Worm (Caenorhabditis elegans): ENCODE results near the gene flp-23.
A peak's percentile ranks its signal among the peaks of the same experiment; 100 is the strongest.

The flp-23 gene

ce11 chrIII:8646021-8646420 is 4.5 kb upstream of the flp-23 start:
- TF ChIP-seq flh-1 (GFP tag; optimal IDR thresholded peaks at IDR 0.05) (no peak), snpc-4 (tag; optimal IDR thresholded peaks at IDR 0.05) (no peak), nhr-76 (tag; optimal IDR thresholded peaks at IDR 0.05) (no peak), sem-2 (GFP tag; optimal IDR thresholded peaks at IDR 0.05) (no peak), unc-62 (GFP tag; optimal IDR thresholded peaks at IDR 0.05) (no peak)

ce11 chrIII:8648589-8648988 is 2.0 kb upstream of the flp-23 start, which contains the start of gene F22B7.3:
Gene F22B7.3 (plus strand): TSS chrIII:8648889.
- no peak for TF ChIP-seq unc-120 (tag; optimal IDR thresholded peaks at IDR 0.05; ENCODE audit: poor library complexity, severe bottlenecking)
- TF ChIP-seq ham-2 (GFP tag; optimal IDR thresholded peaks at IDR 0.05): no peak
- TF ChIP-seq unc-62 (GFP tag; optimal IDR thresholded peaks at IDR 0.05): no peak
- no peak for TF ChIP-seq flh-1 (GFP tag; optimal IDR thresholded peaks at IDR 0.05)
- TF ChIP-seq drap-1 (GFP tag; optimal IDR thresholded peaks at IDR 0.05): no peak
- TF ChIP-seq sptf-1 (tag; optimal IDR thresholded peaks at IDR 0.05): no peak
- no peak for TF ChIP-seq snpc-4 (tag; optimal IDR thresholded peaks at IDR 0.05)
- no peak for TF ChIP-seq lin-32 (GFP tag; optimal IDR thresholded peaks at IDR 0.05)
- no peak for TF ChIP-seq lin-13 (tag; optimal IDR thresholded peaks at IDR 0.05)
- TF ChIP-seq sem-2 (GFP tag; optimal IDR thresholded peaks at IDR 0.05): no peak
- TF ChIP-seq ztf-11 (tag; optimal IDR thresholded peaks at IDR 0.05): no peak
- TF ChIP-seq ceh-83 (GFP tag; optimal IDR thresholded peaks at IDR 0.05): no peak
- TF ChIP-seq unc-39 (tag; optimal IDR thresholded peaks at IDR 0.05): no peak
- TF ChIP-seq nhr-28 (tag; optimal IDR thresholded peaks at IDR 0.05): no peak
- TF ChIP-seq mep-1 (tag; optimal IDR thresholded peaks at IDR 0.05): no peak
- TF ChIP-seq nhr-12 (tag; optimal IDR thresholded peaks at IDR 0.05): no peak
- TF ChIP-seq elt-1 (tag; optimal IDR thresholded peaks at IDR 0.05; ENCODE audit: borderline replicate concordance, insufficient read depth): no peak
- TF ChIP-seq mab-5 (tag; optimal IDR thresholded peaks at IDR 0.05): no peak

- TF ChIP-seq nhr-76 (tag; optimal IDR thresholded peaks at IDR 0.05) (no peak), sem-2 (GFP tag; optimal IDR thresholded peaks at IDR 0.05) (no peak), ceh-83 (GFP tag; optimal IDR thresholded peaks at IDR 0.05) (no peak), elt-1 (tag; optimal IDR thresholded peaks at IDR 0.05; ENCODE audit: borderline replicate concordance, insufficient read depth) (no peak), M03D4.4 (tag; optimal IDR thresholded peaks at IDR 0.05) (no peak), mep-1 (tag; optimal IDR thresholded peaks at IDR 0.05) (no peak), lin-13 (tag; optimal IDR thresholded peaks at IDR 0.05) (no peak), ham-2 (GFP tag; optimal IDR thresholded peaks at IDR 0.05) (no peak), pha-4 (tag; optimal IDR thresholded peaks at IDR 0.05) (no peak), nhr-12 (tag; optimal IDR thresholded peaks at IDR 0.05) (no peak), flh-1 (GFP tag; optimal IDR thresholded peaks at IDR 0.05) (no peak), elt-3 (tag; optimal IDR thresholded peaks at IDR 0.05) (no peak), nhr-28 (tag; optimal IDR thresholded peaks at IDR 0.05) (no peak)
Observed at ce11 chrIII:8652112-8652694, 1.6 kb downstream of the flp-23 start.

- TF ChIP-seq sem-2 (GFP tag; optimal IDR thresholded peaks at IDR 0.05) (peak; percentile 44), tbx-8 (GFP tag; optimal IDR thresholded peaks at IDR 0.05) (no peak), nhr-28 (tag; optimal IDR thresholded peaks at IDR 0.05) (no peak), drap-1 (GFP tag; optimal IDR thresholded peaks at IDR 0.05) (peak; percentile 57), cnd-1 (tag; optimal IDR thresholded peaks at IDR 0.05) (peak; percentile 32), ham-2 (GFP tag; optimal IDR thresholded peaks at IDR 0.05) (no peak), unc-62 (GFP tag; optimal IDR thresholded peaks at IDR 0.05) (peak; percentile 21), M03D4.4 (tag; optimal IDR thresholded peaks at IDR 0.05) (peak; percentile 57), mls-2 (tag; optimal IDR thresholded peaks at IDR 0.05) (peak; percentile 66), nhr-76 (tag; optimal IDR thresholded peaks at IDR 0.05) (no peak), flh-1 (GFP tag; optimal IDR thresholded peaks at IDR 0.05) (no peak), unc-39 (tag; optimal IDR thresholded peaks at IDR 0.05) (no peak), ztf-11 (tag; optimal IDR thresholded peaks at IDR 0.05) (peak; percentile 6), unc-120 (tag; optimal IDR thresholded peaks at IDR 0.05; ENCODE audit: poor library complexity, severe bottlenecking) (peak; percentile 48), nhr-237 (tag; optimal IDR thresholded peaks at IDR 0.05) (no peak), pha-4 (tag; optimal IDR thresholded peaks at IDR 0.05) (no peak), nhr-12 (tag; optimal IDR thresholded peaks at IDR 0.05) (no peak), mab-5 (tag; optimal IDR thresholded peaks at IDR 0.05) (no peak), elt-1 (tag; optimal IDR thresholded peaks at IDR 0.05; ENCODE audit: borderline replicate concordance, insufficient read depth) (no peak), lin-13 (tag; optimal IDR thresholded peaks at IDR 0.05) (no peak), ceh-43 (GFP tag; optimal IDR thresholded peaks at IDR 0.05) (peak; percentile 25), elt-3 (tag; optimal IDR thresholded peaks at IDR 0.05) (no peak), ceh-83 (GFP tag; optimal IDR thresholded peaks at IDR 0.05) (peak; percentile 66), lsy-2 (tag; optimal IDR thresholded peaks at IDR 0.05) (no peak), bed-3 (GFP tag; optimal IDR thresholded peaks at IDR 0.05) (peak; percentile 5), sptf-1 (tag; optimal IDR thresholded peaks at IDR 0.05) (peak; percentile 64), snpc-4 (tag; optimal IDR thresholded peaks at IDR 0.05) (no peak), lin-32 (GFP tag; optimal IDR thresholded peaks at IDR 0.05) (peak; percentile 42), ces-1 (GFP tag; optimal IDR thresholded peaks at IDR 0.05) (no peak), mep-1 (tag; optimal IDR thresholded peaks at IDR 0.05) (no peak), hlh-1 (tag; optimal IDR thresholded peaks at IDR 0.05) (no peak), nhr-2 (tag; optimal IDR thresholded peaks at IDR 0.05) (no peak), ceh-39 (tag; optimal IDR thresholded peaks at IDR 0.05) (no peak), zip-8 (tag; optimal IDR thresholded peaks at IDR 0.05) (no peak), blmp-1 (tag; optimal IDR thresholded peaks at IDR 0.05) (no peak)
Observed at ce11 chrIII:8652922-8653321, 2.4 kb downstream of the flp-23 start.
